Fruit fly (Drosophila melanogaster) S2 (cell line): ENCODE results near the gene AdamTS-A.

Experiments
- CG8478 ChIP-seq: fragments of >200 bp; optimal IDR thresholded peaks from 2 replicates; lab custom pipeline; 2018
- CTCF ChIP-seq, 2 experiments: fragments of >200 bp; optimal IDR thresholded peaks; 2 replicates each; lab custom pipeline; 2018

AdamTS-A gene

DNA sequence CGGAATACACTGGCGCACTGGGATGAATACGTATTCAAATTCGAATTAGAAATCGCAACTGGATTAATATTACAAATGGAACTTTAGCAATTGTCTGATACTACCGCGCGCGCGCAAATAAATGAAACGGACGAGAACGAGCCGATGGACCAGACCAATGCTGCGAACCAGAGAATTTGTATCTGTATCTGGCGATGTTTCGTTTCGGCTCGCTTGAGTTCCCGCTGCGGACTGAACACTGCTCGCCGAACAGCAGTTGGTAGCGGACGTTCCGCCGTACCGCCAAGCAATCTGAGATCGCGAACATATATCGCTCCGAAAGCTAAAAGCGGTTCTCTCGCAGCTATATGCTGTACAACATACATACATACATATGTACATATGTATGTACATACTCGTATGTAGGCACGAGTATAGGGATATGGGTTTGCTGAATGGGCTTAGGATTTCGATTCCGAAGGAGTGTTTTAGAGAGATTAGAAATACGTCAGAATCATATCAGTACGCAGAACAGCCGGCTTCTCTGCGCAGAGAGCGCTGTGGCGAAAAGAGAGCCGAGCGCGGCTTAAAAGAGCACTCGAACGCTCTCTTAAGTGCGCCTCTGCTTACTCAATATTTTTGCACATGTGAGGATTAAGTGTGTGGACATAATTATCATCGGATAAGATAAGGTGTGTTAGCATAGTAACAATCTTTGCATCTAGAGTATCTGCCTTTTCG is at the start of gene AdamTS-A:
TSS of gene AdamTS-A (minus strand) at position 221 of the 720 bp plus-strand sequence.
- TF ChIP-seq CTCF (optimal IDR thresholded peaks at IDR 0.05; lab: Kevin White, UChicago) (no peak), CG8478 (no peak)

- TF ChIP-seq CG8478: no peak
- TF ChIP-seq CTCF (optimal IDR thresholded peaks at IDR 0.05; lab: Kevin White, UChicago): no peak
Observed at dm6 chr3R:15517113-15517512, 41.1 kb upstream of the AdamTS-A start.

dm6 chr3R:15513208-15513607 is 37.2 kb upstream of the AdamTS-A start:
- TF ChIP-seq CTCF (optimal IDR thresholded peaks at IDR 0.05; lab: Kevin White, UChicago): no peak

- TF ChIP-seq CTCF (optimal IDR thresholded peaks at IDR 0.05; lab: Kevin White, UChicago) (no peak), CG8478 (no peak)
Observed at dm6 chr3R:15512249-15512648, 36.3 kb upstream of the AdamTS-A start.

DNA sequence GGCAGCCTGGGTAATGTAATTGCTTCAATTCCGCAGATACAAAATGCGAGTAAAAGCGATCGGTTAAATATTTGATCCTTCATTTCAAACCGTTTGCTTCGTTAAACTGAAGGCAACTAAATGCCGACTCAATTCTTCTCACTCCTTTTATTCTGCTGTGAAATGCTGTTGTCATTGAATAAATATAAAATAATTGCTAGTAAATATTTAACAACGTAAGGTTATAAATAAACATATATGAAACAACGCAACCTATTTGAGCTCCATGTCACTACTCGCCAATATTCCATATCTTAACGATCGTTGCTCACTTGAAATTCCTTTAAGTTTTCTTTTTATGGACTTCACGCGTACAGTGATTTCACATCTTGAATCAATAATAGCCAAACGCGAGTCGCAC is 33.8 kb upstream of the AdamTS-A start, which contains the start of gene CG44013:
TSS of gene CG44013 (minus strand) at position 101 of the 400 bp plus-strand sequence.
- TF ChIP-seq CTCF (optimal IDR thresholded peaks at IDR 0.05; lab: Kevin White, UChicago) (no peak), CG8478 (no peak)

dm6 chr3R:15508631-15509030 is 32.6 kb upstream of the AdamTS-A start, which contains the start of gene CG44014:
Gene CG44014, minus strand, starts transcription at chr3R:15508886.
- TF ChIP-seq CTCF (optimal IDR thresholded peaks at IDR 0.05; lab: Kevin White, UChicago): no peak
- TF ChIP-seq CG8478: no peak

dm6 chr3R:15507760-15508159 is 31.8 kb upstream of the AdamTS-A start:
- TF ChIP-seq CG8478 (no peak), CTCF (optimal IDR thresholded peaks at IDR 0.05; lab: Kevin White, UChicago) (no peak)

DNA sequence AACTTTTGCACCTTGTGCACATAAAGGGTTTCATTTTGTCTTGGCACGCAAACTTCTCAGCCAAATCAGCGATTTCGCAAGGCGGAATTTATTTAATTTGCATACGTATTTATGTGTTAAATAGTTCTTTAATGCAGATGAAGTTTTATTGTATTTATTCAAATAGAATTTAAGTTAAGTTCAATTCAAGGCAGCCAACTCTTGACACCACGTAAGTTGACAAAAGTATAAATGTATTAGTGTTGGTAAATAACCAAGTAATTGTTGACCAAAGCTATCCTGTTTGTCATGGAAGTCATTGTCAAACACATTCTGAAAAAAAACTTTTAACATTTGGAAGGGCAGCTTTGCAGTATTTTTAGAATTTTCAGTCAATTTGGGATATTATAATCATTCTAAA is 18.3 kb upstream of the AdamTS-A start, which contains the start of gene maca:
TSS of gene maca (plus strand) at position 301 of the 400 bp plus-strand sequence.
- TF ChIP-seq CTCF (optimal IDR thresholded peaks at IDR 0.05; lab: Kevin White, UChicago) (no peak), CG8478 (no peak)

DNA sequence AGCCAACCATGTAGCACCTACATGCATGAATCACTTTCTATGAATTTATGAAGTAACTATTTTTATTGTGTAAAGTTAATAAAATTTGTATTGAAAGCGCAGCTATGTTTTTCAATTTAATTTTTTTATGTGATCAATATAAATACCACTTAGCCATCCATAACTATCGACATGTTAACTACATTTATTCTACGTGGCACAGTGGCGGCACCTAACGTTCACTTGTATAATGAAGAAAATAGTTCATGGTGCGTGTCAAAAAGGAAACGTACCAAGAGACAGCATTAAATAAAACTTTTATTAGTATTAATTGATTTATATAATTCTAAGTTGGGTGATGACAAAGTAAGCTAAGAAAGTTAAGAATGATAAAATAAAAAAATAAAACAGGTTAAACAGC is 17.2 kb upstream of the AdamTS-A start:
- peak; percentile 67 to 88 for TF ChIP-seq CTCF (optimal IDR thresholded peaks at IDR 0.05; lab: Kevin White, UChicago)
- TF ChIP-seq CG8478: no peak

- TF ChIP-seq CTCF (optimal IDR thresholded peaks at IDR 0.05; lab: Kevin White, UChicago) (peak; percentile 50 to 52), CG8478 (no peak)
Observed at dm6 chr3R:15485866-15486265, 9.9 kb upstream of the AdamTS-A start, which contains the start of gene obe. Gene obe, plus strand, starts transcription at chr3R:15486050.

DNA sequence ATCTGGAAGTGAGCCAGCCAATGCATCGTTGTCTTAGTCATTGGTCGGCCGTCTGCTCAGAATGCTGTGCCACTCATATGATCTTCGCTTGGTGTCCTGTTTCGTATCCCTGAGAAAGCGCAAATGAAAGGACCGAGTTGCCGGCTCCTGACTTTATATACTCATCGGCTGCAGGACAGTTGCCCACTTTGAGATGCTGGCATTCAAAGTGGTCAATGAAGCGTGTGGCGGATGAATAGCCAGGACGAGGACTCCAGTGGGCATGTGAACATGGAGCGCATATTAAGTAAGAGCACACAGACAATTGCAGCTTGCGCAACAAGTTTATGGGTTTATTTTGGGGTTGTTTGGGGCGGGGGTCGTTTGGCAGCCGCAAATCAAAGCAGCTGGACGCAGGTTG is 9.3 kb upstream of the AdamTS-A start, which contains the start of gene Trissin:
TSS of gene Trissin (minus strand) at position 101 of the 400 bp plus-strand sequence.
- TF ChIP-seq CG8478 (no peak), CTCF (optimal IDR thresholded peaks at IDR 0.05; lab: Kevin White, UChicago) (no peak)

DNA sequence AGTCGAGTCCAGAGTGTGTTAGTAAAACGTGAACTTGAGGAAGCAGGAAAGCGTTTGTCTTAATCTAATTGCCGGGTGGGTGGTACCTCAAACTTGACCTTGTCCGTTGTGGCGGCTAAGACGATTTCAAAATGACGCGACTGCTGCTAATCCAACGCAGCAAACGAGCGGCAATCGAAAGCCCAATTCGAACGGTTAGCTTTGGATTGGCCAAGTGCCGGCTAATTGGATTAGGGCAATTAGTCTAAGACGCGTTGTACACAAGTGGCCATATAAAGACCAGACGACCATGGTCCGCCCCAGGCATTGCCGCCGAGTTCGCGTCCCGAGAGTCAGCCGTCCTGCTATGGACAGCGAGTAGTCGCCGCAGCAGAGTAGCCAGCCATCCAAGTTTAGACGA is 6.9 kb upstream of the AdamTS-A start, which contains the start of gene Rh6:
TSS of gene Rh6 (plus strand) at position 301 of the 400 bp plus-strand sequence.
- TF ChIP-seq CG8478: no peak
- no peak for TF ChIP-seq CTCF (optimal IDR thresholded peaks at IDR 0.05; lab: Kevin White, UChicago)

DNA sequence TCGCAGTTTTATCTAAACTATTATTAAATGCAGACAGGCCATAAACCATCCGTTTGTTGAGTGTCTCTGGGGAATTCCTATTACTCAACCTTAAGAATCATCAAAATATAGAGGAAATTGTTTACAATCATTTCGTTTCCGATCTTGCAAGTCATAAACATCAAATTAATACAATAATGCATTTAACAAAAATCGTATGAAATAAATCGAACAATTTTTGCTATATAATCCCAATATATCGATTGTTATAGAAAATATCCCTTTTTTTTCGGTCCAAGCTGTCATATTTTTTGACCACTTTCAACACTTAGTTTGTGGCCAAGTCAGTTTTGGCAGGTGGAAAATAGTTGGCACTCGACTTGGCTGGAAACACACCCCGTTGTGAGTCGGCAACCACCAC is 5.6 kb upstream of the AdamTS-A start, which contains the start of gene B9d1:
TSS of gene B9d1 (plus strand) at position 301 of the 400 bp plus-strand sequence.
- TF ChIP-seq CG8478: no peak
- TF ChIP-seq CTCF (optimal IDR thresholded peaks at IDR 0.05; lab: Kevin White, UChicago): no peak

DNA sequence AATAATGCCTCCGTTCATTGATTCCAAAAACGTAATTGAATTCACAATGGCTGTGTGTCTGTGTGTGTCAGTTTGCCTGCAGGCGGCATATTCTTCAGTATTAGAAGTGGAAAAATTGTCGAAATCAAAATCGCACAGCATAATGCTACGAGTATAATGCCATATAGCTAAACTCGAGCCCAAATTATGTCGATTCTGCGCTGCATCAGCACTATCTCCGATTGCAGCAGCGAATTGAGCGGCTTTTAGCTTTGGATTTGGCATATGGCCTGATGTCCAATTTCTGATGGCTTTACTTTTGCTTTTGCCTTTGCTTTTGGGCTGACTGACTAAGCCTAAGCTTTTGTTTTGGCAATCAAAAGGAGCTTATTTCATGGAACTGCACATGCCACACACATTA is 4.1 kb upstream of the AdamTS-A start:
- TF ChIP-seq CTCF (optimal IDR thresholded peaks at IDR 0.05; lab: Kevin White, UChicago) (no peak), CG8478 (no peak)

- no peak for TF ChIP-seq CTCF (optimal IDR thresholded peaks at IDR 0.05; lab: Kevin White, UChicago)
Observed at dm6 chr3R:15474820-15475219, 1.2 kb downstream of the AdamTS-A start.

- TF ChIP-seq CTCF (optimal IDR thresholded peaks at IDR 0.05; lab: Kevin White, UChicago) (no peak), CG8478 (no peak)
Observed at dm6 chr3R:15473360-15473938, 2.5 kb downstream of the AdamTS-A start.
